Fruit fly (Drosophila melanogaster) whole organism: ENCODE data around the gene CG31406.

Experiments
- CG8478 ChIP-seq: fragments of >200 bp; optimal IDR thresholded peaks from 2 replicates; lab custom pipeline; 2018; ENCODE audit warnings: inconsistent platforms
- Dll ChIP-seq: fragments of >200 bp; optimal IDR thresholded peaks from 2 replicates; lab custom pipeline; 2017
- EcR ChIP-seq, 2 experiments: fragments of >200 bp; optimal IDR thresholded peaks; 2 replicates each; lab custom pipeline; 2017; ENCODE audit warnings: missing biosample characterization in 2 of 2, missing genetic modification characterization in 2 of 2, missing genetic modification reagents in 2 of 2
- pan ChIP-seq: fragments of >200 bp; optimal IDR thresholded peaks from 2 replicates; lab custom pipeline; 2017
- psq ChIP-seq: fragments of >200 bp; optimal IDR thresholded peaks from 2 replicates; lab custom pipeline; 2017
- usp ChIP-seq: fragments of >200 bp; optimal IDR thresholded peaks from 2 replicates; lab custom pipeline; 2017; ENCODE audit warnings: missing biosample characterization, missing genetic modification characterization, mixed read lengths

Gene CG31406

dm6 chr3R:10380025-10380424 lies 31.5 kb downstream of the CG31406 start:
- TF ChIP-seq EcR (GFP tag; optimal IDR thresholded peaks at IDR 0.05; lab: Kevin White, UChicago) = no peak
- TF ChIP-seq CG8478 (lab: Kevin White, UChicago) = no peak
- no peak for TF ChIP-seq Dll (lab: Kevin White, UChicago)
- no peak for TF ChIP-seq pan (lab: Kevin White, UChicago)
- TF ChIP-seq psq (lab: Kevin White, UChicago) = no peak
- no peak for TF ChIP-seq usp (GFP tag; lab: Kevin White, UChicago)

DNA sequence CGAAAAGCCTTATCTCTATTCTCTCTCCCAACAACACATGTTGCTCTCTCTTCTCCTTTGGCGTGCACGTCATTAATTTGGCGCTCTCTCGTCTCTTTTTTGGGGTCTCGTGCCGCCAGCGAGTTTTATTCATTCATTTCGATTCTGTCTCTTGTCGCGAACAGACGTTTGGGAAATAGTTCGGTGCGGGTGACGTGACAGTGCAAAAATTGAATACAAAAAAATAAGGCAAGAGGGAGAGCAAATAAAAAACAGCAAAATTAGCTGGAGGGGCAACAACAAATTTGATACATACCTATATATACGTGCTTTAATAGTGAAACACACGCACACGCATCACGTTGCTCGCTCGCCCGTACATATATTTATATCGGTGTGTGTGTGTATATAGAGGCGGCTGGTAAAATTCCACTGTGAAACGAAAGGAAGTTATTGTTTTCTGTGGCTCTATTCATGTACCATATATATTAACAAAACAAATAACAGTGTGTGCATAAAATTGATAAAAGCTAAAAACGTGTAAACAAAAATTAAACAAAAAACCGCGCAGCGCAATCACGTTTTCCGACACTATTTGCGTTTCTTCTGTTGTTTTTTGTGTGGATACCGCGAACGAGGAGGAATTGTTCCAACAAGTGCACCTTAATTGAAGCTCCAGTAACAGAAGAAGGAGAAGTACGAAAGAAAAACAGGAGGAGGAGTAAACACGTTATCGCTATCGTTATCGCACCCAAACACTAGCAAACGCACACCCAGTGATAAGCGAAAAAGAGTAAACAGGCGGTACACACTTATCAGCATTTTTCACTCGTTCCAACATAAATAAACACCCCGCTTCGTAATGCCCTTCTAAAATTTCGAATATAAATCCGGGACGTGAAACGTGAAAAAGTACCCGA lies 39.8 kb downstream of the CG31406 start, which contains the start of gene cwo:
TSS of gene cwo (plus strand) at position 131 of the 899 bp plus-strand sequence.
- no peak for TF ChIP-seq psq (lab: Kevin White, UChicago)
- no peak for TF ChIP-seq CG8478 (lab: Kevin White, UChicago)
- TF ChIP-seq EcR (GFP tag; optimal IDR thresholded peaks at IDR 0.05; lab: Kevin White, UChicago) = no peak
- TF ChIP-seq usp (GFP tag; lab: Kevin White, UChicago) = no peak
- no peak for TF ChIP-seq pan (lab: Kevin White, UChicago)
- no peak for TF ChIP-seq Dll (lab: Kevin White, UChicago)

DNA sequence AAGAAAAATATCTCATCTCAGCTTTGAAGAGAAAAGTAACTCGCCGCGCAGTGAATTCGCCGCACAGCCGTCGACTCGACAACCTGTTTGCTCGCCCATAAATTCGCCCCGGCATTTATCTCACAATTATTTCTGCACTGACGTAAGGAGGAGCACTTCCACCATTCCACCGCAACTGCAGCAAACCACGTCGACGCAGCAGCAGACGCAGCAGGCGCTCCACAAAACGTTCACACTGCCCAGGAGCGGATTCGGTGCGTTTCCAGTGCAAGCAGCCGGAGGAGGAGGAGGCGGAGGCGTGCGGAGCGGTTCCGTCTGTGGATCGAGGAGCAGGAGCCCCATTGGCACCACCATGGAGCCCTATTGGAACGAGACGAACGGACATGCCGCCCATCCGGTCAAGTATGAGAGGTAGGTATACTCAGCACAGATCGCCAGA lies 40.5 kb downstream of the CG31406 start:
- no peak for TF ChIP-seq pan (lab: Kevin White, UChicago)
- no peak for TF ChIP-seq psq (lab: Kevin White, UChicago)
- no peak for TF ChIP-seq usp (GFP tag; lab: Kevin White, UChicago)
- no peak for TF ChIP-seq CG8478 (lab: Kevin White, UChicago)
- no peak for TF ChIP-seq EcR (GFP tag; optimal IDR thresholded peaks at IDR 0.05; lab: Kevin White, UChicago)
- no peak for TF ChIP-seq Dll (lab: Kevin White, UChicago)

dm6 chr3R:10389877-10390468 lies 41.4 kb downstream of the CG31406 start:
- TF ChIP-seq Dll (lab: Kevin White, UChicago) (no peak), CG8478 (lab: Kevin White, UChicago) (no peak), pan (lab: Kevin White, UChicago) (no peak), psq (lab: Kevin White, UChicago) (no peak), usp (GFP tag; lab: Kevin White, UChicago) (no peak), EcR (GFP tag; optimal IDR thresholded peaks at IDR 0.05; lab: Kevin White, UChicago) (no peak)

DNA sequence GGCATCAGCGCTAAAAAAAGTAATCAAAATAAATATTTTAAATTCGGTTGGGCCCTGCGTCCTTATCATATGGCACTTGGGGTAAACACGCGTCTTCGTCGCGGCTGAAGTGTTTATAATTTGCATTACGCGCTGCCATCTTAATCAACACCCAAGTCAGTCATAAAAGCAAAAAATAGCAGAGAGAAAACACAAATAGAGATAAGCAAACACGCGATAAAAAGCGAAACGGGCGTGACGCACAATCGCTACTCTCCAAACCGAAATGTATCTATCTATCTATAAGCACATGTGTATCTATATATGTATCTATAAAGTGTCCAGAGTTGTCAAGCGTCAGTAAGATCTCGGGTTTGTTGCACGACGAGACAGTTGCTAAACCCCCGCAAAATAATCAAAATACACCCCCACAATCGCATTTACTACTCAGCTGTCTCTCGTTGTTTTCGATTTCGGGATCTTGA lies 42.4 kb downstream of the CG31406 start:
- TF ChIP-seq Dll (lab: Kevin White, UChicago) = no peak
- no peak for TF ChIP-seq psq (lab: Kevin White, UChicago)
- TF ChIP-seq pan (lab: Kevin White, UChicago) = no peak
- no peak for TF ChIP-seq EcR (GFP tag; optimal IDR thresholded peaks at IDR 0.05; lab: Kevin White, UChicago)
- TF ChIP-seq CG8478 (lab: Kevin White, UChicago) = no peak
- TF ChIP-seq usp (GFP tag; lab: Kevin White, UChicago) = no peak

DNA sequence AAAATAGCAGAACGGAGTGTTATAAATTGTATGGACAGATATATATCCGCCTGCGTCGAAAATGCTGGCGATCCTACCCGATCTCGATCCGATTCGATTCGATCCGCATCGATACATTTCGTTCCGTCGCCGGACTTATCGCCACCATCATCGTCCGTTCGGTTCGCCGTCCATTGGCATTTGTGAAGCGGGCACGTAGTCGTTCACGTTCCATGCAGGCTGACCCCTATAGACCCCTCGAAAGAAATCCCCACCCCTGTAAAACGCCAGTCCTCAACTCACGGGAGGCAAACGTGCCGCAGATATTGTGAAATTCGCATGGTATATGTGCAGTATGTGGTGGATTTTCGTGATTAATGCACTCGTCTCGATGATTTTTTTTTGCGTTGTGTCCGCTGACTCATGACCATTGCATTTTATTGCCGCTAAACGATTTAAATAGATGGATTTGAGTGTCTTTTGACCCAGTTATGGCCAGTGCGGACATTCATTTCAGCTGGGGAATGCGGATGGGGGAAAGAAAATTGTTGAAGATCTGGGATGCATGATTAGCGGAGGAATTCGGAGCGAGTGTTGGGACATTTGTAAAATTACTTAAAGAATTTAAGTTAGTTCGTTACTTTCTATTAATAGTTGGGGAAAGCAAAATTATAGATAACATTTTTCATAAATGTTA lies 43.4 kb downstream of the CG31406 start:
- no peak for TF ChIP-seq CG8478 (lab: Kevin White, UChicago)
- no peak for TF ChIP-seq pan (lab: Kevin White, UChicago)
- TF ChIP-seq usp (GFP tag; lab: Kevin White, UChicago) = no peak
- no peak for TF ChIP-seq psq (lab: Kevin White, UChicago)
- TF ChIP-seq Dll (lab: Kevin White, UChicago) = no peak
- no peak for TF ChIP-seq EcR (GFP tag; optimal IDR thresholded peaks at IDR 0.05; lab: Kevin White, UChicago)

DNA sequence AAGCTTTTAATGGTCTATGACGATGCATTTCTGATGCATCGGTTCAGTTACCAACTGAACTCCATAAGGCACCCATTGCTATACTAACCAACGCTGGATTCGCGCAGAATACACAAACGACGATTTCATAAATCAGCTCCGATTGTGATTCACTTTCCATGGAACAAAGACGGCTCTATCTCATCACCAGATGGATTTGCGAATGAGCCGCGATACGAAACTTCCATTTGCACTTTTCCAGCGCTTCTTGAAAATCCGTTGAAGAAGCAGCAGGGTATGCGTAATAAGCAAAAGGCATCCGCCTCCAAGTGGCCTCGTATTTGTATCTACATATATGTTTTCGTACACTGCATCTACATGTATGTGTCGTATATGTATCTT lies 44.0 kb downstream of the CG31406 start:
- no peak for TF ChIP-seq usp (GFP tag; lab: Kevin White, UChicago)
- no peak for TF ChIP-seq psq (lab: Kevin White, UChicago)
- no peak for TF ChIP-seq CG8478 (lab: Kevin White, UChicago)
- no peak for TF ChIP-seq Dll (lab: Kevin White, UChicago)
- no peak for TF ChIP-seq EcR (GFP tag; optimal IDR thresholded peaks at IDR 0.05; lab: Kevin White, UChicago)
- no peak for TF ChIP-seq pan (lab: Kevin White, UChicago)

dm6 chr3R:10393020-10393653 lies 44.6 kb downstream of the CG31406 start:
- TF ChIP-seq usp (GFP tag; lab: Kevin White, UChicago) = no peak
- no peak for TF ChIP-seq psq (lab: Kevin White, UChicago)

DNA sequence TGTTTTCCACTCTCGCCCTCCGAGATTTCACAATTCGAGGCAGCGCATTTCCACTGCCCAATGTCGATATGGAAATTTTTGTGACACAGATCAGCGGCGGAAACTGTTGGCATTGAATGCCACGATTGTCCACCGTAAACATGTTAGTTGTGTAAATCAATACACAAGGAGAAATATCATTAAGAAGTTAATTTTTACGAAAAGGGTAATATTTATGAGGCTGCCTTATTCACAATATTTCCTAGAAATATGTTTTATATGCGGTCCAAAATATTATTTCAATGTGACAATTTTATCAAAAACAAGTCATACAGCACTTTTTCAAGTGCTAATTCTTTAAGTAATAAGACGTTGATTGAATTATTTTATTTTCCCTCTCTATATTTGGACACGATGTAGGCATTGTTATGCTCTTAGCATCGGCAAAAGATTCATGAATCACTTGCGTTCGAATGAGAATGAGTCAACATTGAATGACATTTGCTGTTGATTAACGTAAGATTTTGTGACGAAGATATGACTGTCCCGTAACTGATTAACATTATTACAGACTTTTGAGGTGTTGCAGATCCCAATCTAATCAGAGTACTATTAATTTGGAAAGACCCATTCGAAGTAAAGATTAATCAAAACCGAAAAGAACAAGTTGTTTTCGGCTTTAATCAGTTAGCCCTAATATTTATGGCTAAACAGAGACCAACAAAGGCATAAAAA lies 45.2 kb downstream of the CG31406 start:
- no peak for TF ChIP-seq psq (lab: Kevin White, UChicago)
- TF ChIP-seq CG8478 (lab: Kevin White, UChicago) = no peak
- TF ChIP-seq usp (GFP tag; lab: Kevin White, UChicago) = no peak
- no peak for TF ChIP-seq EcR (GFP tag; optimal IDR thresholded peaks at IDR 0.05; lab: Kevin White, UChicago)

dm6 chr3R:10394368-10394770 lies 45.8 kb downstream of the CG31406 start:
- TF ChIP-seq Dll (lab: Kevin White, UChicago) = no peak
- TF ChIP-seq EcR (GFP tag; optimal IDR thresholded peaks at IDR 0.05; lab: Kevin White, UChicago) = no peak
- no peak for TF ChIP-seq psq (lab: Kevin White, UChicago)
- no peak for TF ChIP-seq pan (lab: Kevin White, UChicago)
- no peak for TF ChIP-seq usp (GFP tag; lab: Kevin White, UChicago)
- no peak for TF ChIP-seq CG8478 (lab: Kevin White, UChicago)
